Worm (Caenorhabditis elegans): ENCODE results near the gene C55A6.7.

C55A6.7 gene

ce11 chrV:11521448-11521847, 1.1 kb upstream of the C55A6.7 start, which contains the start of gene pafo-1 (continued):
- TF ChIP-seq ztf-7 (tag; optimal IDR thresholded peaks at IDR 0.05) = no peak
- peak; percentile 67 for TF ChIP-seq spr-1 (tag; optimal IDR thresholded peaks at IDR 0.05)
- no peak for TF ChIP-seq ces-1 (GFP tag; optimal IDR thresholded peaks at IDR 0.05)
- TF ChIP-seq mes-2 (tag; optimal IDR thresholded peaks at IDR 0.05; ENCODE audit: poor library complexity, severe bottlenecking) = peak; percentile 90
- no peak for TF ChIP-seq jun-1 (tag; optimal IDR thresholded peaks at IDR 0.05)
- peak; percentile 80 for TF ChIP-seq F49E8.2 (tag; optimal IDR thresholded peaks at IDR 0.05; ENCODE audit: borderline replicate concordance)
- TF ChIP-seq Y48G9A.11 (GFP tag; IDR thresholded peaks at IDR 0.05) = 0 out of 2 replicates have a peak, but pooled peaks have one; percentile 27
- TF ChIP-seq lin-29 (GFP tag; IDR thresholded peaks at IDR 0.05) = no peak
- no peak for TF ChIP-seq nhr-76 (tag; optimal IDR thresholded peaks at IDR 0.05)
- TF ChIP-seq dmd-8 (GFP tag; IDR thresholded peaks at IDR 0.05) = no peak

ce11 chrV:11517789-11518188, 2.5 kb downstream of the C55A6.7 start, which contains the start of gene C55A6.4:
Gene C55A6.4 (minus strand): TSS chrV:11517889.
- TF ChIP-seq mxl-3 (GFP tag; optimal IDR thresholded peaks at IDR 0.05) (no peak), lin-38 (GFP tag; IDR thresholded peaks at IDR 0.05) (no peak), mes-2 (tag; optimal IDR thresholded peaks at IDR 0.05; ENCODE audit: poor library complexity, severe bottlenecking) (no peak), hmg-1.1 (GFP tag; IDR thresholded peaks at IDR 0.05) (no peak), fkh-10 (GFP tag; optimal IDR thresholded peaks at IDR 0.05) (no peak), dmd-8 (GFP tag; IDR thresholded peaks at IDR 0.05) (no peak), nhr-11 (tag; optimal IDR thresholded peaks at IDR 0.05) (no peak), Y105C5A.15 (GFP tag; IDR thresholded peaks at IDR 0.05) (no peak), gei-8 (GFP tag; optimal IDR thresholded peaks at IDR 0.05) (no peak), Y48G9A.11 (GFP tag; IDR thresholded peaks at IDR 0.05) (no peak), tag-97 (GFP tag; IDR thresholded peaks at IDR 0.05) (no peak), zip-2 (tag; optimal IDR thresholded peaks at IDR 0.05) (no peak), aha-1 (tag) (no peak), mdt-29 (GFP tag; IDR thresholded peaks at IDR 0.05) (no peak), snpc-4 (tag; optimal IDR thresholded peaks at IDR 0.05) (no peak), nhr-102 (tag; optimal IDR thresholded peaks at IDR 0.05) (no peak), zip-11 (GFP tag; IDR thresholded peaks at IDR 0.05) (no peak)

- TF ChIP-seq nhr-28 (tag; optimal IDR thresholded peaks at IDR 0.05) (peak; percentile 76), hif-1 (tag; optimal IDR thresholded peaks at IDR 0.05) (no peak), cey-2 (tag; optimal IDR thresholded peaks at IDR 0.05; ENCODE audit: borderline replicate concordance, insufficient read depth) (no peak), daf-16 (GFP tag; optimal IDR thresholded peaks at IDR 0.05) (no peak), daf-16 (tag; optimal IDR thresholded peaks at IDR 0.05) (peak; percentile 44)
These were observed 4.2 kb downstream of the C55A6.7 start, which contains the start of gene sdz-8 for ce11 chrV:11516141-11516591. Gene sdz-8 (minus strand): TSS chrV:11516191.

ce11 chrV:11515145-11515544, 5.2 kb downstream of the C55A6.7 start:
- TF ChIP-seq lin-13 (GFP tag; optimal IDR thresholded peaks at IDR 0.05) (no peak), unc-62 (GFP tag; optimal IDR thresholded peaks at IDR 0.05 in 1 of 2) (peak in 1 of 2 experiments; percentile 98), unc-62 (tag; optimal IDR thresholded peaks at IDR 0.05) (no peak)

- TF ChIP-seq hmg-1.1 (GFP tag; IDR thresholded peaks at IDR 0.05) (no peak), aly-2 (tag; optimal IDR thresholded peaks at IDR 0.05) (no peak), zip-2 (tag; optimal IDR thresholded peaks at IDR 0.05) (no peak), rbr-2 (tag; optimal IDR thresholded peaks at IDR 0.05) (no peak), snpc-1.2 (GFP tag; IDR thresholded peaks at IDR 0.05) (no peak), nhr-42 (GFP tag; IDR thresholded peaks at IDR 0.05) (no peak), nhr-28 (tag; optimal IDR thresholded peaks at IDR 0.05) (peak; percentile 81), F44E2.7 (GFP tag; IDR thresholded peaks at IDR 0.05) (no peak), unc-130 (GFP tag; optimal IDR thresholded peaks at IDR 0.05) (no peak), dmd-6 (GFP tag; IDR thresholded peaks at IDR 0.05) (no peak), pqm-1 (tag; optimal IDR thresholded peaks at IDR 0.05) (peak; percentile 4), tra-1 (GFP tag; IDR thresholded peaks at IDR 0.05) (no peak), vab-7 (GFP tag; IDR thresholded peaks at IDR 0.05) (no peak), nhr-48 (tag; optimal IDR thresholded peaks at IDR 0.05) (no peak), daf-16 (GFP tag; optimal IDR thresholded peaks at IDR 0.05) (no peak), daf-16 (tag; optimal IDR thresholded peaks at IDR 0.05) (peak; percentile 15), cey-2 (tag; optimal IDR thresholded peaks at IDR 0.05; ENCODE audit: borderline replicate concordance, insufficient read depth) (no peak), lin-39 (tag; optimal IDR thresholded peaks at IDR 0.05) (no peak), lir-3 (tag; optimal IDR thresholded peaks at IDR 0.05) (no peak), nhr-237 (tag; optimal IDR thresholded peaks at IDR 0.05) (no peak)
These were observed 5.7 kb downstream of the C55A6.7 start, which contains the start of gene C55A6.6 for ce11 chrV:11514677-11515076. Gene C55A6.6 (minus strand): TSS chrV:11514737.
